Fruit fly (Drosophila melanogaster) whole organism, embryonic: Measurements from ENCODE around the gene CG31098.

Experiments
- Aef1 ChIP-seq: fragments of 200-800 bp; sonication (Bioruptor generic); IDR thresholded peaks from 3 replicates; pipeline ENCODE4 v1.3.6; 2022; ENCODE audit warnings: missing biosample characterization, missing genetic modification characterization
- CG1024 ChIP-seq: fragments of 200-800 bp; sonication (Bioruptor generic); IDR thresholded peaks from 2 replicates; pipeline ENCODE4 v1.3.6; 2022; ENCODE audit warnings: missing biosample characterization, missing genetic modification characterization
- CG10462 ChIP-seq: fragments of 200-800 bp; sonication (Bioruptor generic); optimal IDR thresholded peaks from 2 replicates; lab custom pipeline; 2016; ENCODE audit warnings: missing biosample characterization, missing genetic modification characterization
- CG10543 ChIP-seq: fragments of 200-800 bp; sonication (Bioruptor generic); optimal IDR thresholded peaks from 3 replicates; lab custom pipeline; 2017; ENCODE audit warnings: missing biosample characterization, mild to moderate bottlenecking, missing genetic modification characterization, moderate library complexity
- CG11085 ChIP-seq: fragments of 200-800 bp; sonication (Bioruptor generic); IDR thresholded peaks from 2 replicates; pipeline ENCODE4 v1.3.6; 2022; ENCODE audit warnings: missing biosample characterization, missing genetic modification characterization
- CG11456 ChIP-seq: fragments of 200-800 bp; sonication (Bioruptor generic); IDR thresholded peaks from 3 replicates; pipeline ENCODE4 v1.3.6; 2022; ENCODE audit warnings: missing biosample characterization, missing genetic modification characterization
- CG11723 ChIP-seq: fragments of 200-800 bp; sonication (Bioruptor generic); optimal IDR thresholded peaks from 2 replicates; lab custom pipeline; 2017; ENCODE audit warnings: missing biosample characterization, mild to moderate bottlenecking, missing genetic modification characterization
- CG12155 ChIP-seq: fragments of 200-800 bp; sonication (Bioruptor generic); optimal IDR thresholded peaks from 3 replicates; lab custom pipeline; 2016; ENCODE audit warnings: missing biosample characterization, missing genetic modification characterization
- CG14710 ChIP-seq: fragments of 200-800 bp; sonication (Bioruptor generic); optimal IDR thresholded peaks from 3 replicates; lab custom pipeline; 2019; ENCODE audit warnings: missing biosample characterization, mild to moderate bottlenecking, missing genetic modification characterization, moderate library complexity
- CG14860 ChIP-seq: fragments of 200-800 bp; sonication (Bioruptor generic); IDR thresholded peaks from 3 replicates; pipeline ENCODE4 v1.3.6; 2022; ENCODE audit warnings: missing biosample characterization, missing genetic modification characterization; ENCODE audit not compliant: partially characterized antibody
- CG15011 ChIP-seq: fragments of 200-800 bp; sonication (Bioruptor generic); optimal IDR thresholded peaks from 3 replicates; lab custom pipeline; 2018; ENCODE audit warnings: missing biosample characterization, mild to moderate bottlenecking, missing genetic modification characterization
- CG17829 ChIP-seq: fragments of 200-800 bp; optimal IDR thresholded peaks from 2 replicates; lab custom pipeline; 2019; ENCODE audit warnings: missing biosample characterization, mild to moderate bottlenecking, missing genetic modification characterization, moderate library complexity
- CG2202 ChIP-seq: fragments of 200-800 bp; sonication (Bioruptor generic); optimal IDR thresholded peaks from 2 replicates; lab custom pipeline; 2018; ENCODE audit warnings: missing biosample characterization, mild to moderate bottlenecking, missing genetic modification characterization
- CG2678 ChIP-seq: fragments of 200-800 bp; sonication (Bioruptor generic); optimal IDR thresholded peaks from 3 replicates; lab custom pipeline; 2019; ENCODE audit warnings: missing biosample characterization, mild to moderate bottlenecking, missing genetic modification characterization, moderate library complexity
- CG33213 ChIP-seq: fragments of 200-800 bp; sonication (Bioruptor generic); optimal IDR thresholded peaks from 3 replicates; lab custom pipeline; 2016; ENCODE audit warnings: missing biosample characterization, missing genetic modification characterization
- CG34224 ChIP-seq: fragments of 200-800 bp; sonication (Bioruptor generic); IDR thresholded peaks from 3 replicates; pipeline ENCODE4 v1.3.6; 2022; ENCODE audit warnings: missing biosample characterization, missing genetic modification characterization; ENCODE audit not compliant: partially characterized antibody
- CG3726 ChIP-seq: fragments of 200-800 bp; sonication (Bioruptor generic); IDR thresholded peaks from 3 replicates; pipeline ENCODE4, ENCODE4 v1.3.6; 2022; ENCODE audit warnings: missing biosample characterization, missing genetic modification characterization
- CG6813 ChIP-seq: fragments of 200-800 bp; sonication (Bioruptor generic); optimal IDR thresholded peaks from 2 replicates; lab custom pipeline; 2017; ENCODE audit warnings: missing biosample characterization, missing genetic modification characterization, mild to moderate bottlenecking, moderate library complexity, missing genetic modification reagents
- CG7987 ChIP-seq: fragments of 200-800 bp; sonication (Bioruptor generic); optimal IDR thresholded peaks from 2 replicates; lab custom pipeline; 2018; ENCODE audit warnings: missing biosample characterization, mild to moderate bottlenecking, missing genetic modification characterization, moderate library complexity
- CG8281 ChIP-seq: fragments of 200-800 bp; sonication (Bioruptor generic); optimal IDR thresholded peaks from 2 replicates; lab custom pipeline; 2018; ENCODE audit warnings: missing biosample characterization, mild to moderate bottlenecking, missing genetic modification characterization, moderate library complexity
- CG8359 ChIP-seq: fragments of 200-800 bp; sonication (Bioruptor generic); optimal IDR thresholded peaks from 2 replicates; lab custom pipeline; 2017; ENCODE audit warnings: missing biosample characterization, mild to moderate bottlenecking, missing genetic modification characterization, borderline replicate concordance
- CTCF ChIP-seq: fragments of 200-800 bp; sonication (Bioruptor generic); optimal IDR thresholded peaks from 2 replicates; lab custom pipeline; 2017; ENCODE audit warnings: missing biosample characterization, mild to moderate bottlenecking, missing genetic modification characterization, moderate library complexity
- Hey ChIP-seq: fragments of 200-800 bp; sonication (Bioruptor generic); optimal IDR thresholded peaks from 3 replicates; lab custom pipeline; 2018; ENCODE audit warnings: missing biosample characterization, mild to moderate bottlenecking, missing genetic modification characterization
- Hr3 ChIP-seq: fragments of 200-800 bp; sonication (Bioruptor generic); optimal IDR thresholded peaks from 3 replicates; lab custom pipeline; 2016; ENCODE audit warnings: missing biosample characterization, missing genetic modification characterization
- Jarid2 ChIP-seq: fragments of 200-800 bp; sonication (Bioruptor generic); optimal IDR thresholded peaks from 3 replicates; lab custom pipeline; 2017; ENCODE audit warnings: mild to moderate bottlenecking, missing biosample characterization, missing genetic modification reagents, missing genetic modification characterization
- Med ChIP-seq: fragments of 200-800 bp; sonication (Bioruptor generic); peaks from one replicate; lab custom pipeline; 2016; ENCODE audit warnings: missing biosample characterization, missing genetic modification characterization, mild to moderate bottlenecking, inconsistent platforms, moderate library complexity
- Mrtf ChIP-seq: fragments of 200-800 bp; sonication (Bioruptor generic); IDR thresholded peaks from 3 replicates; pipeline ENCODE4 v1.3.6; 2022; ENCODE audit warnings: missing biosample characterization, missing genetic modification characterization
- NFAT ChIP-seq: fragments of 200-800 bp; sonication (Bioruptor generic); IDR thresholded peaks from 2 replicates; pipeline ENCODE4 v1.3.6; 2022; ENCODE audit warnings: missing biosample characterization, missing genetic modification characterization
- NfI ChIP-seq: fragments of 200-800 bp; sonication (Bioruptor generic); optimal IDR thresholded peaks from 3 replicates; lab custom pipeline; 2018; ENCODE audit warnings: missing biosample characterization, mild to moderate bottlenecking, missing genetic modification characterization, moderate library complexity
- Pdp1 ChIP-seq, 2 experiments: fragments of 200-800 bp; sonication (Bioruptor generic); optimal IDR thresholded peaks; 3 replicates each; lab custom pipeline; 2016; ENCODE audit warnings: missing biosample characterization in 2 of 2, missing genetic modification characterization in 2 of 2, mild to moderate bottlenecking in 1 of 2, moderate library complexity in 1 of 2
- Xrp1 ChIP-seq: fragments of 200-800 bp; sonication (Bioruptor generic); IDR thresholded peaks from 2 replicates; pipeline ENCODE4 v1.3.6; 2022; ENCODE audit warnings: missing biosample characterization, missing genetic modification characterization
- ac ChIP-seq: fragments of 200-800 bp; sonication (Bioruptor generic); optimal IDR thresholded peaks from 3 replicates; lab custom pipeline; 2017; ENCODE audit warnings: missing biosample characterization, mild to moderate bottlenecking, missing genetic modification characterization
- az2 ChIP-seq: fragments of 200-800 bp; sonication (Bioruptor generic); optimal IDR thresholded peaks from 3 replicates; lab custom pipeline; 2016; ENCODE audit warnings: missing biosample characterization, missing genetic modification characterization
- chm ChIP-seq: fragments of 200-800 bp; sonication (Bioruptor generic); IDR thresholded peaks from 2 replicates; pipeline ENCODE4 v1.3.6; 2022; ENCODE audit warnings: missing biosample characterization, missing genetic modification characterization
- chn ChIP-seq: fragments of 200-800 bp; sonication (Bioruptor generic); optimal IDR thresholded peaks from 2 replicates; lab custom pipeline; 2016; ENCODE audit warnings: missing biosample characterization, missing genetic modification characterization
- ci ChIP-seq: fragments of 200-800 bp; sonication (Bioruptor generic); IDR thresholded peaks from 3 replicates; pipeline ENCODE4 v1.3.6; 2022; ENCODE audit warnings: missing biosample characterization, missing genetic modification characterization
- dmrt11E ChIP-seq: fragments of 200-800 bp; sonication (Bioruptor generic); optimal IDR thresholded peaks from 3 replicates; lab custom pipeline; 2018; ENCODE audit warnings: missing biosample characterization, mild to moderate bottlenecking, missing genetic modification characterization, moderate library complexity
- eyg ChIP-seq: fragments of 200-800 bp; sonication (Bioruptor generic); optimal IDR thresholded peaks from 3 replicates; lab custom pipeline; 2016; ENCODE audit warnings: missing biosample characterization, missing genetic modification characterization
- grau ChIP-seq: fragments of 200-800 bp; optimal IDR thresholded peaks from 3 replicates; lab custom pipeline; 2019; ENCODE audit warnings: missing biosample characterization, mild to moderate bottlenecking, missing genetic modification characterization, moderate library complexity
- ham ChIP-seq: fragments of 200-800 bp; sonication (Bioruptor generic); IDR thresholded peaks from 2 replicates; pipeline ENCODE4 v1.3.6; 2022; ENCODE audit warnings: missing biosample characterization, missing genetic modification characterization
- ind ChIP-seq: fragments of 200-800 bp; sonication (Bioruptor generic); optimal IDR thresholded peaks from 3 replicates; lab custom pipeline; 2016; ENCODE audit warnings: missing biosample characterization, missing genetic modification characterization
- inv ChIP-seq: fragments of 200-800 bp; sonication (Bioruptor generic); IDR thresholded peaks from 2 replicates; pipeline ENCODE4 v1.3.6; 2022; ENCODE audit warnings: missing biosample characterization, missing genetic modification characterization; ENCODE audit not compliant: partially characterized antibody
- odd ChIP-seq: fragments of 200-800 bp; sonication (Bioruptor generic); optimal IDR thresholded peaks from 2 replicates; lab custom pipeline; 2017; ENCODE audit warnings: missing biosample characterization, mild to moderate bottlenecking, missing genetic modification characterization
- org-1 ChIP-seq: fragments of 200-800 bp; sonication (Bioruptor generic); optimal IDR thresholded peaks from 2 replicates; lab custom pipeline; 2017; ENCODE audit warnings: missing biosample characterization, missing genetic modification characterization
- prd ChIP-seq, 3 experiments: fragments of >200 bp in 2 of 3; fragments of 200-800 bp in 1 of 3; sonication (Bioruptor generic) in 1 of 3; optimal IDR thresholded peaks in 2 of 3; IDR thresholded peaks in 1 of 3; 2 replicates in 2 of 3; 3 replicates in 1 of 3; pipeline versions ENCODE4 v1.3.6 to Lab custom; 2017 to 2022; ENCODE audit warnings: missing biosample characterization in 1 of 3, missing genetic modification characterization in 1 of 3
- pum ChIP-seq: fragments of 200-800 bp; sonication (Bioruptor generic); optimal IDR thresholded peaks from 2 replicates; lab custom pipeline; 2016; ENCODE audit warnings: missing biosample characterization, missing genetic modification characterization
- so ChIP-seq: fragments of 200-800 bp; sonication (Bioruptor generic); IDR thresholded peaks from 3 replicates; pipeline ENCODE4 v1.3.6; 2022; ENCODE audit warnings: missing biosample characterization, missing genetic modification characterization
- tgo ChIP-seq: fragments of 200-800 bp; sonication (Bioruptor generic); IDR thresholded peaks from 3 replicates; pipeline ENCODE4 v1.3.6; 2022; ENCODE audit warnings: missing biosample characterization, missing genetic modification characterization
- tup ChIP-seq: fragments of 200-800 bp; sonication (Bioruptor generic); optimal IDR thresholded peaks from 2 replicates; lab custom pipeline; 2016; ENCODE audit warnings: missing biosample characterization, mild to moderate bottlenecking, missing genetic modification characterization, moderate library complexity
- zen ChIP-seq: fragments of 200-800 bp; sonication (Bioruptor generic); optimal IDR thresholded peaks from 3 replicates; lab custom pipeline; 2018; ENCODE audit warnings: missing biosample characterization, mild to moderate bottlenecking, missing genetic modification characterization, moderate library complexity

The CG31098 gene

DNA sequence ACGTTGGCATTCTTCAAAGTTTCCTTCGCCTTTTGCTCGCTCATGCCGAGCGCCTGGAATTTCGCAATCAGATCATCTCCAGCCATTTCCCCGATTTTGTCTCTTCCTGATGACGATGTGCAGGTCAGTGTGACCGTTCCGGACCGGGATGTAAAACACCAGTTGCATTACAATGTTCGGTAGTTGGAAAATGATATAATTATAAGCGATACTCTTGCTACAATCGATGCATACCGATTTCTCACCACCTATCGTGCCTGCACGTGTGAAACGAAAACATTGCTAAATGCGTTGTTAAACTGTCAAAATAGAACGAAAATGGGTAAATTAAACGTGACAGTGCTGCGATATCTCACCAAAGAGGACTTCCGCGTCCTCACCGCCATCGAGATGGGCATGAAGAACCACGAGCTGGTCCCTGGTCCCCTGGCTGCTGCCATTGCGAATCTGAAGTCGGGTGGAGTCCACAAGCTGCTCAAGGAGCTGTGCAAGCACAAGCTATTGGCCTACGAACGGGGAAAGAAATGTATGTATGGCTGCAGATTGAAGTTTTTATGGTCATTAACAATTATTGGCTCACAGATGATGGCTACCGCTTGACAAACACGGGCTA is 27.1 kb downstream of the CG31098 start, which contains the start of the genes GlnRS and RIOK2 (continued):
- peak; percentile 10 for TF ChIP-seq CTCF (GFP tag; lab: Kevin White, UChicago)
- TF ChIP-seq grau (tag; lab: Kevin White, UChicago) = no peak
- no peak for TF ChIP-seq prd (optimal IDR thresholded peaks at IDR 0.05; lab: Kevin White, UChicago)
- TF ChIP-seq prd (GFP tag; IDR thresholded peaks at IDR 0.05; lab: Robert Waterston, UW) = no peak
- TF ChIP-seq zen (tag; lab: Kevin White, UChicago) = peak; percentile 41
- no peak for TF ChIP-seq CG3726 (GFP tag; lab: Robert Waterston, UW)
- TF ChIP-seq ci (GFP tag; lab: Robert Waterston, UW) = no peak; the same call in 2 of the 3 replicates
- TF ChIP-seq tup (GFP tag; lab: Kevin White, UChicago) = no peak
- TF ChIP-seq CG14710 (tag; lab: Kevin White, UChicago) = no peak
- TF ChIP-seq Jarid2 = no peak
- peak; percentile 49 for TF ChIP-seq CG7987 (GFP tag; lab: Kevin White, UChicago)
- TF ChIP-seq az2 (GFP tag; lab: Kevin White, UChicago) = no peak
- no peak for TF ChIP-seq CG10543
- TF ChIP-seq inv (GFP tag; lab: Robert Waterston, UW) = peak; percentile 94
- TF ChIP-seq org-1 (GFP tag; lab: Kevin White, UChicago) = no peak
- no peak for TF ChIP-seq tgo (GFP tag; lab: Robert Waterston, UW)
- no peak for TF ChIP-seq pum (GFP tag; lab: Kevin White, UChicago)
- TF ChIP-seq Mrtf (GFP tag; lab: Robert Waterston, UW) = no peak
- no peak for TF ChIP-seq CG8281 (tag; lab: Kevin White, UChicago)
- no peak for TF ChIP-seq so (GFP tag; lab: Robert Waterston, UW)
- no peak for TF ChIP-seq Pdp1 (GFP tag; optimal IDR thresholded peaks at IDR 0.05; lab: Kevin White, UChicago)
- TF ChIP-seq odd (GFP tag; lab: Kevin White, UChicago) = no peak
- TF ChIP-seq CG17829 = peak; percentile 59
- TF ChIP-seq CG10462 (GFP tag; lab: Kevin White, UChicago) = no peak
- TF ChIP-seq ac = no peak
- no peak for TF ChIP-seq ind (GFP tag; lab: Kevin White, UChicago)
- no peak for TF ChIP-seq chm (GFP tag; lab: Robert Waterston, UW)
- no peak for TF ChIP-seq dmrt11E
- TF ChIP-seq CG1024 (GFP tag; lab: Robert Waterston, UW) = peak; percentile 88
- TF ChIP-seq Hr3 = no peak
- no peak for TF ChIP-seq CG2678 (tag; lab: Kevin White, UChicago)
- no peak for TF ChIP-seq Aef1 (GFP tag; lab: Robert Waterston, UW)
- TF ChIP-seq CG14860 (GFP tag; lab: Robert Waterston, UW) = peak; percentile 85
- no peak for TF ChIP-seq chn (GFP tag; lab: Kevin White, UChicago)
- TF ChIP-seq ham (GFP tag; lab: Robert Waterston, UW) = no peak
- no peak; the same call in 1 of the 2 replicates for TF ChIP-seq NFAT (GFP tag; lab: Robert Waterston, UW)
- TF ChIP-seq CG33213 (GFP tag; lab: Kevin White, UChicago) = peak; percentile 54
- TF ChIP-seq CG8359 (GFP tag; lab: Kevin White, UChicago) = no peak
- no peak for TF ChIP-seq CG11723
- no peak for TF ChIP-seq Hey (tag; lab: Kevin White, UChicago)
- no peak for TF ChIP-seq NfI (GFP tag; lab: Kevin White, UChicago)
- TF ChIP-seq CG11456 = no peak
- 0 out of 2 replicates have a peak, but pooled peaks have one; percentile 15 for TF ChIP-seq Xrp1 (GFP tag; lab: Robert Waterston, UW)
- TF ChIP-seq CG6813 = no peak
- no peak for TF ChIP-seq CG2202 (tag; lab: Kevin White, UChicago)
- peak; percentile 97 for TF ChIP-seq CG34224 (GFP tag; lab: Robert Waterston, UW)
- TF ChIP-seq eyg (GFP tag; lab: Kevin White, UChicago) = no peak
- TF ChIP-seq CG15011 (GFP tag; lab: Kevin White, UChicago) = no peak
- TF ChIP-seq CG12155 (GFP tag; lab: Kevin White, UChicago) = no peak
- peak; percentile 78 for TF ChIP-seq Med (GFP tag; lab: Kevin White, UChicago)
- TF ChIP-seq CG11085 = no peak
